Worm (Caenorhabditis elegans) whole organism, dauer: ENCODE data around the gene T14G8.3.

Experiments
- unc-62 ChIP-seq: sonication (generic microtip); optimal IDR thresholded peaks from 2 replicates; lab custom pipeline; 2017; ENCODE audit warnings: missing biosample characterization, missing genetic modification reagents, missing genetic modification characterization

The T14G8.3 gene

ce11 chrX:12889837-12890449 lies 28.9 kb downstream of the T14G8.3 start:
- TF ChIP-seq unc-62 (GFP tag; lab: Kevin White, UChicago) = no peak

DNA sequence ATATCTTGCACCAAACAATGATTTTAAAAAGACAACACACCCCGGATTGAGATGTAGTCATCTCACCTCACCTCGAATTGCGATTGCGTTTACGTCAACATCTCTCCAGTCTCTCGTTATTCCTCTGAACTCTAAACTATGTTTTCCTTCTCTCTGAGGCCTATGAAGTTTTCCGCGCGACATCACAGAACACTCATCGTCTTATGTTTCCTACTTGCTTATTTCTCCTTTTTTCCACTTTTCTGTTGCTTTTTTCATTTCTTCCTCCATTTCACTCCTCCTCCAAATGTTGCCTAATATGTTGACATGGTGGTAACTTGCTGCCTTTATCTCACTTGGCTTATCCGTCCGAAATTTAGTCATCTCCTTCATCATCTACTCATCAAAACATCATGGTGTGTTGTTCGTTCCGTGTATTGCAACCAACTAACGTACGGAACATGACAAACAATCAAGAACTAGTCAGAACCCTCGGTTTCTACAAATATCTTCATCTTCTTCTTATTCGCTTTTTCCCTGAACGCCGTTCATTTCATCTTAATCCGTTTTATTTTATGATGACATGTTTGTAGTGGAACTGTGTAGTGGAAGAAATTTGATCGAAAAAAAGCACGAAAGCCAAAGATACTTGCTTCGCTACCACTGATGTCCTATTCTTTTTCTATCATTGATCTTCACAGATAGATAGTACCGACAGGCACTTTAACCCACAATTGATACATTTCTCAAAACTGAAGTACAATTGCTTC lies 38.3 kb downstream of the T14G8.3 start:
- no peak for TF ChIP-seq unc-62 (GFP tag; lab: Kevin White, UChicago)

- TF ChIP-seq unc-62 (GFP tag; lab: Kevin White, UChicago) = no peak
These were observed 41.1 kb downstream of the T14G8.3 start for ce11 chrX:12902057-12902652.

ce11 chrX:12903810-12904209 lies 42.8 kb downstream of the T14G8.3 start:
- TF ChIP-seq unc-62 (GFP tag; lab: Kevin White, UChicago) = no peak

ce11 chrX:12907502-12907901 lies 46.5 kb downstream of the T14G8.3 start, which contains the start of gene pqn-18:
TSS of gene pqn-18 (plus strand) at chrX:12907832.
- no peak for TF ChIP-seq unc-62 (GFP tag; lab: Kevin White, UChicago)

DNA sequence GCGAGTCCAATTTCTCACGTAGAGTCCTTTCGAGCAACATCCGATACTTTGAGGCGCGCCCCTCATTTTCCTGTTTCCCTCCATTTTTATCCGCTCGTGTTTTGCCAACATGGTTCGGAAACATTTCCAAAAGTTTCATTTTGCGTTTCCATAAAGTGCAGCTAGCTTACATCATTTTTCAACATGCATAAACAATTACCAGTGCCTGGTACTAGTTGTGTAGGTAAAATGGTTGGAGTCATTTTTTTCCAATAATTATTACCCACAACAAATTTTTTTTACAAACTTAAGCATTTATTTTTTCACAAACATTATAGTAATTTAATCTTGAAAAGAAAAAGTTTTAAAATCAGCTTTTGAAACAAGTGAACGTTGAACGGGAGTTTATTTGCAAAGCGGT lies 47.7 kb downstream of the T14G8.3 start:
- no peak for TF ChIP-seq unc-62 (GFP tag; lab: Kevin White, UChicago)

DNA sequence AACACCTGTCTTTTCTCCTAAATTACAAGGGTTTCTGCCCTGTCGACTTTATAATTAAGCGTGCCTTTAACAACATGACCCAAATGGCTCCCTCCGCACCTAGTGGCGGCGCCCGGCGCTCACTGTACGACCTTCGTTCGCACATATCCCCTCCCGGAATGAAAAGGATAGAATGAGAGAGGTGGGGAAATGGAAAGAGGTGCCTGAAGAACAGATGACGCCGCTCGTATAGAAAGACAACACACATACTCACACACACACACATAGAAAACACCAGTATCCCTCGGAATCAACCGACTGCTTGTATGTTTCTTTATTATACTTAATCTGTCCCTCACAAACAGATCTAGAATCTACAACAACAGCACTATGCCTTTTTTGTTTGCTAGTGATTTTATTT lies 48.9 kb downstream of the T14G8.3 start:
- TF ChIP-seq unc-62 (GFP tag; lab: Kevin White, UChicago) = no peak

DNA sequence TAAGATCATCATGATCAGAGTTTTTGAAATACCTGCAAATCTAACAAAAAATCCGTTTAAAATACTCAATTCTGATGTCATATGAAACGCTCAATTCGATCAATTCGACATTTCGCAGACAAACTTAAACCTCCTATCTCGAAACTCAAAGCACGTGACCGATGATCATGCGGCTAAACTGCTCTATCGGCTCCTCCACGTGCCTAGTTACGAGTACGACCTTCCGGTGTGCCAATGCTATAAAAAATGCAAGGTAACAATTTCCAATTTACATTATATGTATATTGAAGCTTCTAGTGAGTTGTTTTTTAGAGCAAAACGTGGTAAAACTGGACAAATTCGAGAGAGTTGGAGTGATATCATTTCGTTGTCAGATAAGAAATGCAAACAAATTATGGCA lies 50.2 kb downstream of the T14G8.3 start:
- TF ChIP-seq unc-62 (GFP tag; lab: Kevin White, UChicago) = no peak

DNA sequence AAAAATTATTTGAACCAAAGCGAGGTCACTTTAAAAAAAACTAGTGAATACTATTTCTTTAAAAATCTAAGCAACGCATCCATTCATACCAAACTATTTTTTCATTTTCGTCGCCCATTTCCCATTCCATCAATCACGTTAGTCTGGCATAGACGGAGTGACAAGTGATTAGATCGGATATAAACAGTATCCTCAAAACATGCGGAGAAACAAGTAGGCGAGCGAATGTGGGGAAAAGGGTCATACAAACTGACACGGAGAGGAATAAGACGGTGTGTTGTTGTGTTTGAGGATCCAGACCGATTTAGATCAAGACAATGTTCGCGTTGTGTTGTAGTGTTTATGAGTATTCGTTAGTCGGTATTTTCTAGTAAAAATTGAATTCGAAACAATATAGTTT lies 51.4 kb downstream of the T14G8.3 start:
- TF ChIP-seq unc-62 (GFP tag; lab: Kevin White, UChicago) = no peak

ce11 chrX:12913398-12914071 lies 52.5 kb downstream of the T14G8.3 start:
- TF ChIP-seq unc-62 (GFP tag; lab: Kevin White, UChicago) = no peak

ce11 chrX:12914209-12914608 lies 53.2 kb downstream of the T14G8.3 start:
- TF ChIP-seq unc-62 (GFP tag; lab: Kevin White, UChicago) = no peak

DNA sequence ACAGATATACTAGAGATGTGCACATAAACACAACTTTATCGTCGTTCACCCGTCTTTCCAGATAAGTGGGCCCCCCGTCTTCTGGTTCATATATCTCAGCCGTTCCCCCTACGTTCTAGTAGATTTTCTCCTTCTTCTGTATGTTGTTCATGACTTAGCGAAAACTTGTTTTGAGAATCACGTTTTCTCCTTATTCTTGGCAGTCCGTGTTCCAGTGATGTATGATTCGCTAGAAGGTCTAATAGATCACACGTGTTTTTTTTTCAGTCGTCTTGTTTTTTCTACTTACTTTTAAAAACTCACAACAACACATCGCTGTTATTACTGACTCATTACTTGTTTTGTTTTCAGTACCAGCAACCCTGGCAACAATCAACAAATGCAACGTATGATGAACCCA lies 54.0 kb downstream of the T14G8.3 start:
- no peak for TF ChIP-seq unc-62 (GFP tag; lab: Kevin White, UChicago)

DNA sequence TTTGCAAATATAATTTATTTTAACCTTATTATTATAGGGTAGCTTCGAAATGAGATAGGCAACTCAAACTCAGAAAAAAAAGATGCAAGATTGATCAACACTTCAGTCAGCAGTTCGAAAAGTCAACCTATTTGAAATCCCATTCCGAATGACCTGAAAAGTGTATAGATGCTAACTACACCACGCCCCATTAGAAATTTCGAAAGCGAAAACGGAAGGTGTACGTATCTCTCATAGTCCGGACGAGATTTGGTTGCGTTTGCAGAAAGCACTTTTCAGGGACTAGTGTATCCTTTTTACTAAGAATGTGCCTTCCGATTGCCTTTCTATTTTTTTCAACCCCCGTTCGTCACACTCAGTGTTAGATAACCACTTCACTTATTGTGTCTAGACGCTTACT lies 54.7 kb downstream of the T14G8.3 start:
- no peak for TF ChIP-seq unc-62 (GFP tag; lab: Kevin White, UChicago)

ce11 chrX:12916418-12916817 lies 55.4 kb downstream of the T14G8.3 start:
- TF ChIP-seq unc-62 (GFP tag; lab: Kevin White, UChicago) = no peak

DNA sequence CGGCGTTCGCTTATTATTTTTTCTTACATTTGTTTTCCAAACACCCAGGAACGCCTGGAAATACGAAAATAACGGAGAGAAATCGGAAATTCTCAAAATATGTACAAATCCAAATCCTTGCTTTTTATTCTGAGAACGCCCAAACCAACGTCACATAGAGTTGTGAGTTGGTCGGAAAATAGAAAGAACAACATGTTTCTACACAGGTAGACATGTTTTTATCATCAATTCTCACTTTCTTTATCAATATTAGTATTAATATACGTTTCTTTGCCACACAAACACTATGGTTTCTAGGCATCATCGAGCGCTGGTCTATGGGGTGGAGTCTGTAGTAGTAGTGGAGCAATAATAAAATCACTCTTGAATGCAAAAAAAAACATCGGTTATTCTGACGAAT lies 57.4 kb downstream of the T14G8.3 start:
- no peak for TF ChIP-seq unc-62 (GFP tag; lab: Kevin White, UChicago)
